Fruit fly (Drosophila melanogaster) whole organism, wandering third instar larva: Measurements from ENCODE around the gene Krn.
A peak's percentile ranks its signal among the peaks of the same experiment; 100 is the strongest.

Source experiments
- Abd-B ChIP-seq: fragments of >200 bp; optimal IDR thresholded peaks from 2 replicates; lab custom pipeline; 2017; ENCODE audit warnings: missing biosample characterization, missing genetic modification characterization
- CG32264 ChIP-seq: fragments of 200-800 bp; sonication (Bioruptor generic); optimal IDR thresholded peaks from 2 replicates; lab custom pipeline; 2016; ENCODE audit warnings: missing biosample characterization, missing genetic modification characterization
- CG9705 ChIP-seq: fragments of 200-800 bp; sonication (Bioruptor generic); optimal IDR thresholded peaks from 2 replicates; lab custom pipeline; 2018; ENCODE audit warnings: missing biosample characterization, mild to moderate bottlenecking, missing genetic modification characterization
- CrebA ChIP-seq: fragments of 200-800 bp; sonication (Bioruptor generic); optimal IDR thresholded peaks from 2 replicates; lab custom pipeline; 2016; ENCODE audit warnings: missing biosample characterization, mild to moderate bottlenecking, missing genetic modification characterization, borderline replicate concordance
- Dif ChIP-seq: fragments of 200-275, 200-300 bp; sonication (Bioruptor generic); optimal IDR thresholded peaks from 2 replicates; lab custom pipeline; 2018; ENCODE audit warnings: missing biosample characterization, missing genetic modification characterization; ENCODE audit not compliant: partially characterized antibody
- GATAd ChIP-seq: sonication (Bioruptor generic); optimal IDR thresholded peaks from 2 replicates; lab custom pipeline; 2016; ENCODE audit warnings: missing biosample characterization, missing genetic modification characterization
- HLH106 ChIP-seq: fragments of 200-800 bp; optimal IDR thresholded peaks from 3 replicates; lab custom pipeline; 2019; ENCODE audit warnings: missing biosample characterization, mild to moderate bottlenecking, missing genetic modification characterization, moderate library complexity
- Hnf4 ChIP-seq: fragments of 200-800 bp; sonication (Bioruptor generic); optimal IDR thresholded peaks from 2 replicates; lab custom pipeline; 2016; ENCODE audit warnings: missing biosample characterization, mild to moderate bottlenecking, missing genetic modification characterization
- Hr78 ChIP-seq: fragments of >200 bp; optimal IDR thresholded peaks from 2 replicates; lab custom pipeline; 2017; ENCODE audit warnings: missing biosample characterization, missing genetic modification characterization
- Hr83 ChIP-seq: fragments of 200-300 bp; sonication (Bioruptor generic); optimal IDR thresholded peaks from 2 replicates; lab custom pipeline; 2016; ENCODE audit warnings: missing biosample characterization, mild to moderate bottlenecking, missing genetic modification characterization, moderate library complexity; ENCODE audit not compliant: poor library complexity, severe bottlenecking
- Jra ChIP-seq: sonication (Bioruptor generic); optimal IDR thresholded peaks from 2 replicates; lab custom pipeline; 2016; ENCODE audit warnings: missing biosample characterization, missing genetic modification characterization
- Mio ChIP-seq: sonication (Bioruptor generic); optimal IDR thresholded peaks from 2 replicates; lab custom pipeline; 2016; ENCODE audit warnings: missing biosample characterization, missing genetic modification characterization
- Myc ChIP-seq: fragments of >200 bp; optimal IDR thresholded peaks from 2 replicates; lab custom pipeline; 2017
- OdsH ChIP-seq: fragments of 200-800 bp; sonication (Bioruptor generic); optimal IDR thresholded peaks from 2 replicates; lab custom pipeline; 2016; ENCODE audit warnings: missing biosample characterization, mild to moderate bottlenecking, missing genetic modification characterization
- Rel ChIP-seq, 2 experiments: fragments of 200-800 bp; sonication (Bioruptor generic) in 1 of 2; optimal IDR thresholded peaks; 2 replicates in 1 of 2; 3 replicates in 1 of 2; lab custom pipeline; 2016 to 2019; ENCODE audit warnings: mild to moderate bottlenecking in 2 of 2, missing biosample characterization in 2 of 2, missing genetic modification characterization in 2 of 2, moderate library complexity in 1 of 2
- Sp1 ChIP-seq: fragments of 200-800 bp; sonication (Bioruptor generic); optimal IDR thresholded peaks from 3 replicates; lab custom pipeline; 2019; ENCODE audit warnings: missing biosample characterization, mild to moderate bottlenecking, missing genetic modification characterization, moderate library complexity
- Vsx2 ChIP-seq: fragments of 200-300, 225-300 bp; sonication (Bioruptor generic); optimal IDR thresholded peaks from 2 replicates; lab custom pipeline; 2018; ENCODE audit warnings: missing biosample characterization, missing genetic modification characterization; ENCODE audit not compliant: partially characterized antibody
- br ChIP-seq: fragments of 200-800 bp; sonication (Bioruptor generic); optimal IDR thresholded peaks from 2 replicates; lab custom pipeline; 2016; ENCODE audit warnings: missing biosample characterization, missing genetic modification characterization
- brk ChIP-seq: fragments of 200-800 bp; sonication (Bioruptor generic); optimal IDR thresholded peaks from 2 replicates; lab custom pipeline; 2016; ENCODE audit warnings: missing biosample characterization, mild to moderate bottlenecking, missing genetic modification characterization
- dl ChIP-seq, 2 experiments: fragments of 175-275, 200-275 bp in 1 of 2; fragments of 200-275 bp in 1 of 2; sonication (Bioruptor generic); optimal IDR thresholded peaks; lab custom pipeline; 2018; ENCODE audit warnings: mild to moderate bottlenecking in 2 of 2, missing biosample characterization in 2 of 2, missing genetic modification characterization in 2 of 2, moderate library complexity in 2 of 2; ENCODE audit not compliant: partially characterized antibody in 2 of 2, insufficient read depth in 1 of 2
- dmrt93B ChIP-seq: fragments of 200-800 bp; sonication (Bioruptor generic); optimal IDR thresholded peaks from 2 replicates; lab custom pipeline; 2018; ENCODE audit warnings: missing biosample characterization, mild to moderate bottlenecking, missing genetic modification characterization
- dsf ChIP-seq: sonication (Bioruptor generic); optimal IDR thresholded peaks from 2 replicates; lab custom pipeline; 2016; ENCODE audit warnings: missing biosample characterization, missing genetic modification characterization, borderline replicate concordance
- ey ChIP-seq: fragments of 200-800 bp; sonication (Bioruptor generic); optimal IDR thresholded peaks from 2 replicates; lab custom pipeline; 2016; ENCODE audit warnings: missing biosample characterization, missing genetic modification characterization
- foxo ChIP-seq, 2 experiments: fragments of 200-800 bp; sonication (Bioruptor generic); optimal IDR thresholded peaks; 2 replicates in 1 of 2; 3 replicates in 1 of 2; lab custom pipeline; 2016 to 2017; ENCODE audit warnings: missing biosample characterization in 2 of 2, missing genetic modification characterization in 2 of 2
- fru ChIP-seq: fragments of 200-800 bp; sonication (Bioruptor generic); optimal IDR thresholded peaks from 3 replicates; lab custom pipeline; 2016; ENCODE audit warnings: missing biosample characterization, mild to moderate bottlenecking, missing genetic modification characterization
- h ChIP-seq: fragments of 200-800 bp; sonication (Bioruptor generic); optimal IDR thresholded peaks from 3 replicates; lab custom pipeline; 2016; ENCODE audit warnings: missing biosample characterization, mild to moderate bottlenecking, missing genetic modification characterization
- jim ChIP-seq: fragments of 175-275, 200-325 bp; sonication (Bioruptor generic); optimal IDR thresholded peaks from 2 replicates; lab custom pipeline; 2016; ENCODE audit warnings: missing biosample characterization, mild to moderate bottlenecking, missing genetic modification characterization
- lola ChIP-seq: fragments of >200 bp; optimal IDR thresholded peaks from 2 replicates; lab custom pipeline; 2017; ENCODE audit warnings: missing biosample characterization, missing genetic modification characterization
- pan ChIP-seq: fragments of >200 bp; optimal IDR thresholded peaks from 2 replicates; lab custom pipeline; 2017
- psq ChIP-seq: fragments of 200-800 bp; sonication (Bioruptor generic); optimal IDR thresholded peaks from 3 replicates; lab custom pipeline; 2017; ENCODE audit warnings: missing biosample characterization, mild to moderate bottlenecking, missing genetic modification characterization, moderate library complexity
- rgr ChIP-seq: fragments of 200-800 bp; sonication (Bioruptor generic); optimal IDR thresholded peaks from 3 replicates; lab custom pipeline; 2016; ENCODE audit warnings: missing biosample characterization, mild to moderate bottlenecking, missing genetic modification characterization
- sage ChIP-seq: fragments of 200-800 bp; sonication (Bioruptor generic); optimal IDR thresholded peaks from 2 replicates; lab custom pipeline; 2016; ENCODE audit warnings: missing biosample characterization, mild to moderate bottlenecking, missing genetic modification characterization
- sv ChIP-seq: fragments of 200-800 bp; sonication (Bioruptor generic); optimal IDR thresholded peaks from 3 replicates; lab custom pipeline; 2016; ENCODE audit warnings: missing biosample characterization, missing genetic modification characterization
- tai ChIP-seq: sonication (Bioruptor generic); optimal IDR thresholded peaks from 2 replicates; lab custom pipeline; 2016; ENCODE audit warnings: missing biosample characterization, missing genetic modification characterization
- usp ChIP-seq: fragments of >200 bp; optimal IDR thresholded peaks from 2 replicates; lab custom pipeline; 2017; ENCODE audit warnings: missing biosample characterization, missing genetic modification characterization
- woc ChIP-seq: sonication (Bioruptor generic); optimal IDR thresholded peaks from 2 replicates; lab custom pipeline; 2016; ENCODE audit warnings: missing biosample characterization, mild to moderate bottlenecking, missing genetic modification characterization

The Krn gene

DNA sequence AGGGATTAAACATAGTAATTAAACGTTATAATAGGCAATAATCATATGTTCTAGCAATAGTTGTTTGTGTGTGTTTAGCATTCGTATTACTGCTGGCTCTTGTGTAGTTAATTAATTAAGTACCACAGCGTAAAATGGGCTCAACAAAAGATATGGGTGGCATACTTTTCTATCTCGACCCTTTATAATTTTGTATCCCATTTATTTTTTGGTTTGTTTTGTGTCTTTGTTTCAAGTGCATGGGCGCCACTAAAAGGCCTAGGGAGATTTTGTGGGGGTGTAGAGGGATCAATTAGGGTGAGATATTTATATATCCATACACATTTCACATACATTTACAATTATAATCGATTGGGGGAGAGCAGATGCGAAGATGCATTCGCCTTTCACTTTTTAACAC is 6.5 kb downstream of the Krn start:
- TF ChIP-seq Rel (GFP tag; optimal IDR thresholded peaks at IDR 0.05; lab: Kevin White, UChicago) (no peak), Rel (tag; optimal IDR thresholded peaks at IDR 0.05; lab: Kevin White, UChicago) (no peak), OdsH (no peak), Vsx2 (GFP tag; lab: Kevin White, UChicago) (no peak), CG32264 (GFP tag; lab: Kevin White, UChicago) (no peak), fru (GFP tag; lab: Kevin White, UChicago) (no peak), woc (GFP tag; lab: Kevin White, UChicago) (no peak), rgr (no peak), sv (GFP tag; lab: Kevin White, UChicago) (no peak), psq (GFP tag; lab: Kevin White, UChicago) (no peak)

DNA sequence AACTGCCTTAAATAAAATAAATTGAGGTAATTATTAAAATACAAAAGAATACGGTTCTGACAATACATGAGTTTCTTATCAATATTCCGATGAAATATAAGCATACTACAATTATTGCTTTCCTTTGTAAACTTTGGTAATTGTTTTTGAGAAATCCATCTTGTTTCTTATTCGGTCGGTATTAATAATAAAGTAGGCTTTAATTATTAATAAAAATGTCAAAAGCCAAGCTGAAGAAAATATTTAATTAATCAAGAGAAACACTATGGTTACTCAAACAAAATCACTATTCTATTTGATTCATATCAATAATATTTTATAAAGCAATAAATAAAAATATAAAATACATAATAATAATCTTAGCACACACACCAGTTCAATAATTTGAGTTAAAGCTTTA is 7.4 kb downstream of the Krn start, which contains the start of gene CG43085:
TSS of gene CG43085 (minus strand) at position 101 of the 400 bp plus-strand sequence.
- no peak for TF ChIP-seq dl (GFP tag; optimal IDR thresholded peaks at IDR 0.05; lab: Kevin White, UChicago; ENCODE audit: insufficient read depth in 1 of 2, partially characterized antibody in 2 of 2)
- no peak for TF ChIP-seq br (GFP tag; lab: Kevin White, UChicago)
- no peak for TF ChIP-seq h
- TF ChIP-seq Mio, result no peak
- TF ChIP-seq Hnf4, result no peak
- TF ChIP-seq CrebA (GFP tag; lab: Kevin White, UChicago), result no peak
- no peak for TF ChIP-seq tai (GFP tag; lab: Kevin White, UChicago)
- no peak for TF ChIP-seq Sp1 (GFP tag; lab: Kevin White, UChicago)
- TF ChIP-seq OdsH, result no peak
- TF ChIP-seq dmrt93B (GFP tag; lab: Kevin White, UChicago), result no peak
- no peak for TF ChIP-seq Hr78
- TF ChIP-seq Rel (GFP tag; optimal IDR thresholded peaks at IDR 0.05; lab: Kevin White, UChicago), result no peak
- no peak for TF ChIP-seq Rel (tag; optimal IDR thresholded peaks at IDR 0.05; lab: Kevin White, UChicago)
- no peak for TF ChIP-seq CG9705 (GFP tag; lab: Kevin White, UChicago)

DNA sequence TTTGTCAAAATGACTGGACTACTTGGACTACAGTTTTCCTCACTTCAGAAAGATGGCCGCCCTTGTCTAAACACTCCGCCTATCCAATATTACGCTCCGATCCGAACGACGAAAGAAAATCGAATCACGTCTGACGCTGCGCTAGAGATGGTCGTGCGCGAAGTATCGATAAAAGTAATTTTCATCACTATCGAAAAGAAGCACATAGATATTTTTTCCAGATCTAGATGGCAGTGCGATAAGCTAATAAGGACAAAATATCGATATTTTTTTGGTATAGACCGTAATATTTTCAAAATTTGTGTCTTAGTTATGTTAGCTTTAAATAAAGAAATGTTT is 9.2 kb downstream of the Krn start, which contains the start of gene Pep:
TSS of gene Pep (minus strand) at position 131 of the 339 bp plus-strand sequence.
- TF ChIP-seq Vsx2 (GFP tag; lab: Kevin White, UChicago), result peak; percentile 89
- no peak for TF ChIP-seq dmrt93B (GFP tag; lab: Kevin White, UChicago)
- no peak for TF ChIP-seq CG9705 (GFP tag; lab: Kevin White, UChicago)
- peak in 1 of 2 experiments; percentile 13 for TF ChIP-seq dl (GFP tag; optimal IDR thresholded peaks at IDR 0.05; lab: Kevin White, UChicago; ENCODE audit: insufficient read depth in 1 of 2, partially characterized antibody in 2 of 2)
- peak; percentile 36 for TF ChIP-seq HLH106
- TF ChIP-seq br (GFP tag; lab: Kevin White, UChicago), result no peak
- no peak for TF ChIP-seq OdsH
- TF ChIP-seq GATAd (GFP tag; lab: Kevin White, UChicago), result no peak
- TF ChIP-seq sage (GFP tag; lab: Kevin White, UChicago), result no peak
- TF ChIP-seq pan, result no peak
- peak; percentile 64 for TF ChIP-seq Dif (GFP tag; lab: Kevin White, UChicago)
- peak; percentile 55 for TF ChIP-seq dsf
- peak; percentile 82 for TF ChIP-seq tai (GFP tag; lab: Kevin White, UChicago)
- TF ChIP-seq woc (GFP tag; lab: Kevin White, UChicago), result peak; percentile 35
- TF ChIP-seq CrebA (GFP tag; lab: Kevin White, UChicago), result no peak
- peak; percentile 59 for TF ChIP-seq Sp1 (GFP tag; lab: Kevin White, UChicago)
- peak; percentile 45 for TF ChIP-seq fru (GFP tag; lab: Kevin White, UChicago)
- peak; percentile 45 for TF ChIP-seq psq (GFP tag; lab: Kevin White, UChicago)
- TF ChIP-seq h, result peak; percentile 57
- TF ChIP-seq CG32264 (GFP tag; lab: Kevin White, UChicago), result no peak
- no peak for TF ChIP-seq Myc
- TF ChIP-seq Jra (GFP tag; lab: Kevin White, UChicago), result peak; percentile 51
- peak; percentile 94 for TF ChIP-seq Hr83 (GFP tag; lab: Kevin White, UChicago)
- no peak for TF ChIP-seq usp
- TF ChIP-seq Rel (GFP tag; optimal IDR thresholded peaks at IDR 0.05; lab: Kevin White, UChicago), result no peak
- peak; percentile 31 for TF ChIP-seq Rel (tag; optimal IDR thresholded peaks at IDR 0.05; lab: Kevin White, UChicago)
- TF ChIP-seq rgr, result peak; percentile 68
- TF ChIP-seq foxo (GFP tag; optimal IDR thresholded peaks at IDR 0.05; lab: Kevin White, UChicago), result peak in 1 of 2 experiments; percentile 53
- peak; percentile 60 for TF ChIP-seq Hnf4
- TF ChIP-seq brk, result peak; percentile 84
- TF ChIP-seq ey, result peak; percentile 17
- peak; percentile 42 for TF ChIP-seq sv (GFP tag; lab: Kevin White, UChicago)
- TF ChIP-seq lola (GFP tag; lab: Kevin White, UChicago), result no peak
- no peak for TF ChIP-seq Hr78
- peak; percentile 8 for TF ChIP-seq jim (GFP tag; lab: Kevin White, UChicago)
- TF ChIP-seq Abd-B (GFP tag; lab: Kevin White, UChicago), result no peak
- TF ChIP-seq, all 38 proteins: peak for 21
